Worm (Caenorhabditis elegans) whole organism, L4 larva: ENCODE results near the gene nhr-291.
"Not testable (repeated sequence)": the region's sequence is repeated elsewhere in the genome, so short reads cannot be mapped to it uniquely, and the experiment has no call there.

Experiments used
- D1046.2 ChIP-seq: fragments of 200-800 bp; sonication (Bioruptor generic); IDR thresholded peaks from 2 replicates; pipeline ENCODE4 v1.3.6; 2022; ENCODE audit warnings: missing genetic modification characterization, missing compliant biosample characterization
- Y105C5A.15 ChIP-seq: fragments of 200-800 bp; sonication (Bioruptor generic); IDR thresholded peaks from 2 replicates; pipeline ENCODE4 v1.3.6; 2022; ENCODE audit warnings: missing genetic modification characterization, missing compliant biosample characterization
- Y48G9A.11 ChIP-seq: fragments of 200-800 bp; sonication (Bioruptor generic); IDR thresholded peaks from 2 replicates; pipeline ENCODE4 v1.3.6; 2022; ENCODE audit warnings: missing genetic modification reagents, missing genetic modification characterization, missing compliant biosample characterization
- Y75B8A.6 ChIP-seq: fragments of 200-800 bp; sonication (Bioruptor generic); IDR thresholded peaks from 2 replicates; pipeline ENCODE4 v1.3.6; 2022; ENCODE audit warnings: missing genetic modification reagents, missing genetic modification characterization, missing compliant biosample characterization
- aha-1 ChIP-seq: fragments of 150-350 bp; peaks from one replicate; lab custom pipeline; 2014; ENCODE audit warnings: missing biosample characterization, missing genetic modification characterization
- arid-1 ChIP-seq: fragments of 200-800 bp; sonication (Bioruptor generic); conservative IDR thresholded peaks from 2 replicates; pipeline ENCODE4 v1.3.6; 2022; ENCODE audit warnings: missing genetic modification reagents, missing genetic modification characterization, missing compliant biosample characterization
- ceh-44 ChIP-seq: fragments of 200-800 bp; sonication (Bioruptor generic); IDR thresholded peaks from 2 replicates; pipeline ENCODE4 v1.3.6; 2022; ENCODE audit warnings: missing genetic modification reagents, missing genetic modification characterization, missing compliant biosample characterization
- ces-1 ChIP-seq: fragments of 150-350 bp; sonication (generic microtip); optimal IDR thresholded peaks from 4 replicates; lab custom pipeline; 2014; ENCODE audit warnings: missing biosample characterization, missing genetic modification reagents, missing genetic modification characterization
- ctbp-1 ChIP-seq: fragments of 200-800 bp; sonication (Bioruptor generic); IDR thresholded peaks from 2 replicates; pipeline ENCODE4 v1.3.6; 2022; ENCODE audit warnings: missing genetic modification reagents, missing genetic modification characterization, missing compliant biosample characterization
- daf-16 ChIP-seq, 3 experiments: sonication (generic microtip); optimal IDR thresholded peaks; 2 replicates each; lab custom pipeline; 2016 to 2017; ENCODE audit warnings: missing genetic modification characterization in 3 of 3, missing genetic modification reagents in 3 of 3, mild to moderate bottlenecking in 2 of 3, missing compliant biosample characterization in 2 of 3, missing biosample characterization in 1 of 3, moderate library complexity in 1 of 3
- dpl-1 ChIP-seq: fragments of 150-350 bp; optimal IDR thresholded peaks from 2 replicates; lab custom pipeline; 2014; ENCODE audit warnings: missing biosample characterization, missing genetic modification reagents, missing genetic modification characterization
- egl-43 ChIP-seq: fragments of 200-800 bp; sonication (Bioruptor generic); IDR thresholded peaks from 2 replicates; pipeline ENCODE4 v1.3.6; 2022; ENCODE audit warnings: missing genetic modification reagents, missing genetic modification characterization, missing compliant biosample characterization
- fos-1 ChIP-seq: fragments of 150-350 bp; optimal IDR thresholded peaks from 2 replicates; lab custom pipeline; 2014; ENCODE audit warnings: missing biosample characterization, missing genetic modification characterization
- hif-1 ChIP-seq, 2 experiments: sonication (generic microtip); optimal IDR thresholded peaks; 2 replicates each; lab custom pipeline; 2016 to 2017; ENCODE audit warnings: missing compliant biosample characterization in 2 of 2, missing genetic modification characterization in 2 of 2, missing genetic modification reagents in 2 of 2, missing genotype in 2 of 2, mild to moderate bottlenecking in 1 of 2
- lim-7 ChIP-seq: fragments of 200-800 bp; sonication (Bioruptor generic); IDR thresholded peaks from 2 replicates; pipeline ENCODE4 v1.3.6; 2022; ENCODE audit warnings: missing genetic modification characterization, missing compliant biosample characterization
- lin-1 ChIP-seq: fragments of 200-800 bp; sonication (Bioruptor generic); IDR thresholded peaks from 2 replicates; pipeline ENCODE4 v1.3.6; 2022; ENCODE audit warnings: missing genetic modification reagents, missing genetic modification characterization, missing compliant biosample characterization
- lsy-2 ChIP-seq, 2 experiments: fragments of 150-350 bp in 1 of 2; sonication (generic microtip) in 1 of 2; optimal IDR thresholded peaks; 2 replicates each; lab custom pipeline; 2014 to 2017; ENCODE audit warnings: missing biosample characterization in 2 of 2, missing genetic modification characterization in 2 of 2
- madf-5 ChIP-seq, 2 experiments: fragments of 200-800 bp; sonication (Bioruptor generic); IDR thresholded peaks; 2 replicates each; pipeline ENCODE4 v1.3.6; 2022; ENCODE audit warnings: missing compliant biosample characterization in 2 of 2, missing genetic modification characterization in 2 of 2
- mdt-29 ChIP-seq: fragments of 200-800 bp; sonication (Bioruptor generic); IDR thresholded peaks from 2 replicates; pipeline ENCODE4 v1.3.6; 2022; ENCODE audit warnings: missing genetic modification reagents, missing genetic modification characterization, missing compliant biosample characterization
- pha-4 ChIP-seq, 2 experiments: fragments of 150-350 bp in 1 of 2; fragments of 200-800 bp in 1 of 2; sonication (Bioruptor generic) in 1 of 2; IDR thresholded peaks in 1 of 2; optimal IDR thresholded peaks in 1 of 2; 2 replicates each; pipeline versions ENCODE4 v1.3.6 to Lab custom; 2014 to 2022; ENCODE audit warnings: missing genetic modification characterization in 2 of 2, missing genetic modification reagents in 2 of 2, missing biosample characterization in 1 of 2, missing compliant biosample characterization in 1 of 2
- set-16 ChIP-seq: fragments of 200-800 bp; sonication (Bioruptor generic); IDR thresholded peaks from 2 replicates; pipeline ENCODE4 v1.3.6; 2022; ENCODE audit warnings: missing genetic modification reagents, missing genetic modification characterization, missing compliant biosample characterization
- snpc-1.2 ChIP-seq: fragments of 200-800 bp; sonication (Bioruptor generic); IDR thresholded peaks from 2 replicates; pipeline ENCODE4 v1.3.6; 2022; ENCODE audit warnings: missing genetic modification reagents, missing genetic modification characterization, missing compliant biosample characterization
- unc-130 ChIP-seq: sonication (generic microtip); optimal IDR thresholded peaks from 2 replicates; lab custom pipeline; 2016; ENCODE audit warnings: missing genetic modification reagents, missing genetic modification characterization, missing compliant biosample characterization
- unc-62 ChIP-seq, 3 experiments: fragments of 150-350 bp in 1 of 3; sonication (generic microtip); optimal IDR thresholded peaks in 2 of 3; peaks in 1 of 3; 1 replicate in 1 of 3; 2 replicates in 2 of 3; lab custom pipeline; 2014 to 2017; ENCODE audit warnings: missing biosample characterization in 3 of 3, missing genetic modification characterization in 3 of 3, missing genetic modification reagents in 3 of 3, missing genotype in 1 of 3
- vab-7 ChIP-seq: fragments of 200-800 bp; sonication (Bioruptor generic); IDR thresholded peaks from 2 replicates; pipeline ENCODE4 v1.3.6; 2022; ENCODE audit warnings: missing genetic modification reagents, missing genetic modification characterization, missing compliant biosample characterization

The nhr-291 gene

ce11 chrV:15310780-15311179 is 8.0 kb upstream of the nhr-291 start, which contains the start of gene irld-62:
Gene irld-62 (plus strand): TSS chrV:15311080.
- TF ChIP-seq hif-1 (tag; optimal IDR thresholded peaks at IDR 0.05; lab: Kevin White, UChicago) = no peak
- TF ChIP-seq D1046.2 (GFP tag; lab: Robert Waterston, UW) = no peak
- no peak for TF ChIP-seq unc-130 (GFP tag; lab: Kevin White, UChicago)
- no peak for TF ChIP-seq dpl-1
- no peak for TF ChIP-seq lsy-2 (tag; optimal IDR thresholded peaks at IDR 0.05; lab: Kevin White, UChicago)

- TF ChIP-seq unc-62 (GFP tag; optimal IDR thresholded peaks at IDR 0.05 in 1 of 2; lab: Kevin White, UChicago) (peak in 1 of 2 experiments; percentile 81), unc-62 (tag; optimal IDR thresholded peaks at IDR 0.05; lab: Kevin White, UChicago) (no peak), lin-1 (GFP tag; lab: Robert Waterston, UW) (no peak), aha-1 (tag; lab: Kevin White, UChicago) (peak; percentile 69), ces-1 (GFP tag; lab: Kevin White, UChicago) (no peak)
These were observed 5.2 kb upstream of the nhr-291 start for ce11 chrV:15313529-15313928.

- TF ChIP-seq daf-16 (GFP tag; optimal IDR thresholded peaks at IDR 0.05; lab: Kevin White, UChicago) = no peak
- TF ChIP-seq daf-16 (tag; optimal IDR thresholded peaks at IDR 0.05; lab: Kevin White, UChicago) = peak; percentile 90
- no peak for TF ChIP-seq fos-1 (tag; lab: Kevin White, UChicago)
- TF ChIP-seq ceh-44 (GFP tag; lab: Robert Waterston, UW) = no peak
These were observed 2.8 kb upstream of the nhr-291 start, which contains the start of the genes srt-22 and nhr-246 for ce11 chrV:15315827-15316527. Gene srt-22 (minus strand): TSS chrV:15315927. Gene nhr-246 (plus strand): TSS chrV:15316477.

ce11 chrV:15320756-15321332 is 2.1 kb downstream of the nhr-291 start:
- TF ChIP-seq egl-43 (GFP tag; lab: Robert Waterston, UW) (0 out of 2 replicates have a peak, but pooled peaks have one; percentile 24), arid-1 (peak; percentile 76; the same call in 1 of the 2 replicates), Y75B8A.6 (GFP tag; lab: Robert Waterston, UW) (0 out of 2 replicates have a peak, but pooled peaks have one; percentile 46), ctbp-1 (GFP tag; lab: Robert Waterston, UW) (peak; percentile 57; the same call in 1 of the 2 replicates), Y48G9A.11 (0 out of 2 replicates have a peak, but pooled peaks have one; percentile 60), pha-4 (GFP tag; IDR thresholded peaks at IDR 0.05; lab: Robert Waterston, UW) (peak; percentile 74; the same call in 1 of the 2 replicates), mdt-29 (GFP tag; lab: Robert Waterston, UW) (peak; percentile 86), madf-5 (GFP tag; IDR thresholded peaks at IDR 0.05; lab: Robert Waterston, UW) (0 out of 4 replicates have a peak, but pooled peaks of 1 of the 2 experiments have one; percentile 63), snpc-1.2 (GFP tag; lab: Robert Waterston, UW) (peak; percentile 59; the same call in 1 of the 2 replicates), lim-7 (GFP tag; lab: Robert Waterston, UW) (peak; percentile 73), Y105C5A.15 (0 out of 2 replicates have a peak, but pooled peaks have one; percentile 30), lin-1 (GFP tag; lab: Robert Waterston, UW) (0 out of 2 replicates have a peak, but pooled peaks have one; percentile 57), vab-7 (peak; percentile 51; the same call in 1 of the 2 replicates)
- not testable (repeated sequence) for TF ChIP-seq pha-4 (tag; optimal IDR thresholded peaks at IDR 0.05; lab: Kevin White, UChicago)
- TF ChIP-seq, all 104 proteins: peak for 13; not testable (repeated sequence) for 91

- TF ChIP-seq snpc-1.2 (GFP tag; lab: Robert Waterston, UW) = 0 out of 2 replicates have a peak, but pooled peaks have one; percentile 12
- TF ChIP-seq set-16 = peak; percentile 82
- TF ChIP-seq egl-43 (GFP tag; lab: Robert Waterston, UW) = 0 out of 2 replicates have a peak, but pooled peaks have one; percentile 21
These were observed 3.2 kb downstream of the nhr-291 start for ce11 chrV:15321912-15322311.
